Fruit fly (Drosophila melanogaster) whole organism, embryonic: ENCODE results near the gene Prm.

Source experiments
- ATbp ChIP-seq: fragments of 200-800 bp; sonication (Bioruptor generic); optimal IDR thresholded peaks from 2 replicates; lab custom pipeline; 2017; ENCODE audit warnings: missing biosample characterization, mild to moderate bottlenecking, missing genetic modification characterization, missing genetic modification reagents
- Abd-B ChIP-seq: fragments of 200-800 bp; sonication (Bioruptor generic); optimal IDR thresholded peaks from 2 replicates; lab custom pipeline; 2018; ENCODE audit warnings: missing biosample characterization, mild to moderate bottlenecking, missing genetic modification characterization, moderate library complexity
- B-H2 ChIP-seq: fragments of 200-800 bp; sonication (Bioruptor generic); optimal IDR thresholded peaks from 2 replicates; lab custom pipeline; 2018; ENCODE audit warnings: missing biosample characterization, mild to moderate bottlenecking, missing genetic modification characterization
- BtbVII ChIP-seq: fragments of 200-800 bp; sonication (Bioruptor generic); optimal IDR thresholded peaks from 3 replicates; lab custom pipeline; 2017; ENCODE audit warnings: missing biosample characterization, mild to moderate bottlenecking, missing genetic modification characterization
- CG10274 ChIP-seq: fragments of 200-800 bp; sonication (Bioruptor generic); optimal IDR thresholded peaks from 3 replicates; lab custom pipeline; 2017; ENCODE audit warnings: missing biosample characterization, mild to moderate bottlenecking, missing genetic modification characterization
- CG10431 ChIP-seq: fragments of 200-800 bp; sonication (Bioruptor generic); optimal IDR thresholded peaks from 3 replicates; lab custom pipeline; 2018; ENCODE audit warnings: missing biosample characterization, mild to moderate bottlenecking, missing genetic modification characterization
- CG11247 ChIP-seq: fragments of 200-800 bp; sonication (Bioruptor generic); IDR thresholded peaks from 2 replicates; pipeline ENCODE4 v1.3.6; 2022; ENCODE audit warnings: missing biosample characterization, missing genetic modification characterization
- CG11560 ChIP-seq: fragments of 200-800 bp; sonication (Bioruptor generic); IDR thresholded peaks from 3 replicates; pipeline ENCODE4 v1.3.6; 2022; ENCODE audit warnings: missing biosample characterization, missing genetic modification characterization
- CG12659 ChIP-seq: fragments of 200-800 bp; sonication (Bioruptor generic); optimal IDR thresholded peaks from 3 replicates; lab custom pipeline; 2017; ENCODE audit warnings: mild to moderate bottlenecking, missing biosample characterization, missing genetic modification reagents, missing genetic modification characterization
- CG12942 ChIP-seq: fragments of 200-800 bp; sonication (Bioruptor generic); optimal IDR thresholded peaks from 3 replicates; lab custom pipeline; 2016; ENCODE audit warnings: missing biosample characterization, missing genetic modification characterization
- CG13624 ChIP-seq: fragments of 200-800 bp; sonication (Bioruptor generic); optimal IDR thresholded peaks from 2 replicates; lab custom pipeline; 2016; ENCODE audit warnings: missing biosample characterization, missing genetic modification characterization
- CG15479 ChIP-seq: fragments of 200-800 bp; sonication (Bioruptor generic); optimal IDR thresholded peaks from 3 replicates; lab custom pipeline; 2019; ENCODE audit warnings: missing biosample characterization, mild to moderate bottlenecking, missing genetic modification characterization, moderate library complexity
- CG15601 ChIP-seq: fragments of 200-800 bp; sonication (Bioruptor generic); optimal IDR thresholded peaks from 3 replicates; lab custom pipeline; 2019; ENCODE audit warnings: missing biosample characterization, mild to moderate bottlenecking, missing genetic modification characterization, moderate library complexity
- CG1792 ChIP-seq: fragments of 200-800 bp; sonication (Bioruptor generic); optimal IDR thresholded peaks from 2 replicates; lab custom pipeline; 2016; ENCODE audit warnings: missing biosample characterization, missing genetic modification characterization
- CG18599 ChIP-seq: fragments of 200-800 bp; sonication (Bioruptor generic); optimal IDR thresholded peaks from 3 replicates; lab custom pipeline; 2017; ENCODE audit warnings: missing biosample characterization, missing genetic modification characterization, mild to moderate bottlenecking, moderate library complexity, missing genetic modification reagents
- CG33557 ChIP-seq: fragments of 200-800 bp; sonication (Bioruptor generic); optimal IDR thresholded peaks from 2 replicates; lab custom pipeline; 2019; ENCODE audit warnings: missing biosample characterization, mild to moderate bottlenecking, missing genetic modification characterization, moderate library complexity
- CG4360 ChIP-seq: fragments of 200-800 bp; sonication (Bioruptor generic); IDR thresholded peaks from 2 replicates; pipeline ENCODE4 v1.3.6; 2022; ENCODE audit warnings: missing biosample characterization, missing genetic modification characterization
- CG4707 ChIP-seq: fragments of 200-800 bp; sonication (Bioruptor generic); optimal IDR thresholded peaks from 2 replicates; lab custom pipeline; 2018; ENCODE audit warnings: missing biosample characterization, mild to moderate bottlenecking, missing genetic modification characterization, moderate library complexity
- CG6175 ChIP-seq: fragments of 200-800 bp; sonication (Bioruptor generic); IDR thresholded peaks from 3 replicates; pipeline ENCODE4 v1.3.6; 2022; ENCODE audit warnings: missing biosample characterization, missing genetic modification characterization
- CG7556 ChIP-seq: fragments of 200-800 bp; sonication (Bioruptor generic); optimal IDR thresholded peaks from 2 replicates; lab custom pipeline; 2017; ENCODE audit warnings: missing biosample characterization, mild to moderate bottlenecking, missing genetic modification characterization
- CG8089 ChIP-seq: fragments of 200-800 bp; sonication (Bioruptor generic); optimal IDR thresholded peaks from 3 replicates; lab custom pipeline; 2016; ENCODE audit warnings: missing biosample characterization, missing genetic modification characterization
- CG9797 ChIP-seq: fragments of 200-800 bp; sonication (Bioruptor generic); optimal IDR thresholded peaks from 3 replicates; lab custom pipeline; 2018; ENCODE audit warnings: missing biosample characterization, mild to moderate bottlenecking, missing genetic modification characterization
- CG9932 ChIP-seq: fragments of 200-800 bp; sonication (Bioruptor generic); IDR thresholded peaks from 2 replicates; pipeline ENCODE4 v1.3.6; 2022; ENCODE audit warnings: missing biosample characterization, missing genetic modification characterization
- Camta ChIP-seq: fragments of 200-800 bp; sonication (Bioruptor generic); optimal IDR thresholded peaks from 2 replicates; lab custom pipeline; 2016; ENCODE audit warnings: missing biosample characterization, missing genetic modification characterization
- Deaf1 ChIP-seq: fragments of 200-800 bp; optimal IDR thresholded peaks from 3 replicates; lab custom pipeline; 2019; ENCODE audit warnings: missing biosample characterization, mild to moderate bottlenecking, missing genetic modification characterization, moderate library complexity
- GATAe ChIP-seq: fragments of 200-800 bp; sonication (Bioruptor generic); conservative IDR thresholded peaks from 2 replicates; pipeline ENCODE4 v1.3.6; 2022; ENCODE audit warnings: missing biosample characterization, missing genetic modification characterization
- HLH3B ChIP-seq: fragments of 200-800 bp; sonication (Bioruptor generic); IDR thresholded peaks from 2 replicates; pipeline ENCODE4 v1.3.6; 2022; ENCODE audit warnings: missing biosample characterization, missing genetic modification characterization
- Hey ChIP-seq: fragments of 200-800 bp; sonication (Bioruptor generic); optimal IDR thresholded peaks from 3 replicates; lab custom pipeline; 2018; ENCODE audit warnings: missing biosample characterization, mild to moderate bottlenecking, missing genetic modification characterization
- Nf-YA ChIP-seq: fragments of 200-800 bp; sonication (Bioruptor generic); IDR thresholded peaks from 2 replicates; pipeline ENCODE4 v1.3.6; 2022; ENCODE audit warnings: missing biosample characterization, missing genetic modification characterization
- Ptx1 ChIP-seq: fragments of 200-800 bp; sonication (Bioruptor generic); IDR thresholded peaks from 2 replicates; pipeline ENCODE4 v1.3.6; 2022; ENCODE audit warnings: missing biosample characterization, missing genetic modification characterization
- Scr ChIP-seq: fragments of 200-800 bp; sonication (Bioruptor generic); IDR thresholded peaks from 2 replicates; pipeline ENCODE4 v1.3.6; 2022; ENCODE audit warnings: missing biosample characterization, missing genetic modification characterization; ENCODE audit not compliant: partially characterized antibody
- ara ChIP-seq: fragments of 200-800 bp; sonication (Bioruptor generic); IDR thresholded peaks from 2 replicates; pipeline ENCODE4 v1.3.6; 2022; ENCODE audit warnings: missing biosample characterization, missing genetic modification characterization
- cas ChIP-seq: fragments of 200-800 bp; sonication (Bioruptor generic); IDR thresholded peaks from 2 replicates; pipeline ENCODE4 v1.3.6; 2022; ENCODE audit warnings: missing biosample characterization, missing genetic modification characterization
- croc ChIP-seq: fragments of 200-800 bp; sonication (Bioruptor generic); conservative IDR thresholded peaks from 3 replicates; pipeline ENCODE4 v1.3.6; 2022; ENCODE audit warnings: missing biosample characterization, missing genetic modification characterization
- cwo ChIP-seq: fragments of 200-800 bp; sonication (Bioruptor generic); optimal IDR thresholded peaks from 3 replicates; lab custom pipeline; 2017; ENCODE audit warnings: missing biosample characterization, missing genetic modification characterization, mild to moderate bottlenecking, moderate library complexity, missing genetic modification reagents
- disco-r ChIP-seq: fragments of 200-800 bp; sonication (Bioruptor generic); optimal IDR thresholded peaks from 2 replicates; lab custom pipeline; 2016; ENCODE audit warnings: missing biosample characterization, missing genetic modification characterization
- exex ChIP-seq: fragments of 200-800 bp; sonication (Bioruptor generic); optimal IDR thresholded peaks from 4 replicates; lab custom pipeline; 2018; ENCODE audit warnings: missing biosample characterization, mild to moderate bottlenecking, missing genetic modification characterization, moderate library complexity
- lov ChIP-seq, 2 experiments: fragments of 200-800 bp in 1 of 2; fragments of >200 bp in 1 of 2; sonication (Bioruptor generic) in 1 of 2; IDR thresholded peaks in 1 of 2; optimal IDR thresholded peaks in 1 of 2; 2 replicates in 1 of 2; 3 replicates in 1 of 2; pipeline versions ENCODE4 v1.3.6 to Lab custom; 2017 to 2022; ENCODE audit warnings: missing biosample characterization in 1 of 2, missing genetic modification characterization in 1 of 2
- mam ChIP-seq: fragments of 200-800 bp; sonication (Bioruptor generic); optimal IDR thresholded peaks from 3 replicates; lab custom pipeline; 2016; ENCODE audit warnings: missing biosample characterization, missing genetic modification characterization
- nom ChIP-seq: fragments of 200-800 bp; sonication (Bioruptor generic); optimal IDR thresholded peaks from 2 replicates; lab custom pipeline; 2017; ENCODE audit warnings: missing biosample characterization, missing genetic modification characterization, mild to moderate bottlenecking, moderate library complexity, missing genetic modification reagents
- pan ChIP-seq, 4 experiments: fragments of >200 bp in 3 of 4; fragments of 200-800 bp in 1 of 4; sonication (Bioruptor generic) in 1 of 4; optimal IDR thresholded peaks in 3 of 4; IDR thresholded peaks in 1 of 4; 2 replicates each; pipeline versions ENCODE4 v1.3.6 to Lab custom; 2017 to 2022; ENCODE audit warnings: missing biosample characterization in 2 of 4, missing genetic modification characterization in 2 of 4, mixed read lengths in 1 of 4
- pzg ChIP-seq: fragments of 200-800 bp; sonication (Bioruptor generic); optimal IDR thresholded peaks from 3 replicates; lab custom pipeline; 2018; ENCODE audit warnings: missing biosample characterization, mild to moderate bottlenecking, missing genetic modification characterization, moderate library complexity
- ranshi ChIP-seq: fragments of 200-800 bp; sonication (Bioruptor generic); IDR thresholded peaks from 2 replicates; pipeline ENCODE4 v1.3.6; 2022; ENCODE audit warnings: missing biosample characterization, missing genetic modification characterization
- row ChIP-seq: fragments of 200-800 bp; sonication (Bioruptor generic); IDR thresholded peaks from 3 replicates; pipeline ENCODE4 v1.3.6; 2022; ENCODE audit warnings: missing biosample characterization, missing genetic modification characterization
- run ChIP-seq: fragments of 200-800 bp; sonication (Bioruptor generic); optimal IDR thresholded peaks from 3 replicates; lab custom pipeline; 2018; ENCODE audit warnings: missing biosample characterization, mild to moderate bottlenecking, missing genetic modification characterization
- sr ChIP-seq: fragments of 200-800 bp; sonication (Bioruptor generic); IDR thresholded peaks from 3 replicates; pipeline ENCODE4 v1.3.6; 2022; ENCODE audit warnings: missing biosample characterization, missing genetic modification characterization
- stc ChIP-seq: fragments of 200-800 bp; sonication (Bioruptor generic); IDR thresholded peaks from 2 replicates; pipeline ENCODE4 v1.3.6; 2022; ENCODE audit warnings: missing biosample characterization, missing genetic modification characterization
- tup ChIP-seq: fragments of 200-800 bp; sonication (Bioruptor generic); optimal IDR thresholded peaks from 2 replicates; lab custom pipeline; 2016; ENCODE audit warnings: missing biosample characterization, mild to moderate bottlenecking, missing genetic modification characterization, moderate library complexity
- wdn ChIP-seq: fragments of 200-800 bp; sonication (Bioruptor generic); IDR thresholded peaks from 2 replicates; pipeline ENCODE4 v1.3.6; 2022; ENCODE audit warnings: missing biosample characterization, missing genetic modification characterization

Gene Prm

DNA sequence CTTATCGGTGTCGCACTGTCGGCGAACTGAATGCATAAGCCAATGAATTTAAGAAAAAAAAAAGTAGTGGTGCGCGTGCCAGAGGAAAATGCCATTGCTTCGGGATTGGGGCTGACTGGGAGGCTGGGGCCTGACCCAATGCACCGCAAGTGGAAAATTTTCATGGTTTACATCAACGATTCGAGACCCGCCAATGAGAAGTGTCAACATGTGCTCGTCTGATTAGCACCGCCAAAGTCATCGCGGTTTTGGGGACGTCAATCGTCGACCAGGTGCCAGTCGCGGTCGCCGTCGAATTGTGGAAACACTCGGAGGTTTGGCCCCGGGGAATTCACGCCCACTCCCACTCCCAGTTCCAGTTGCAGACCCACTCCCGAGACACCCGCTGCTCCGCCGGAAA lies 61.3 kb downstream of the Prm start (continued):
- TF ChIP-seq disco-r (GFP tag; lab: Kevin White, UChicago): no peak
- TF ChIP-seq CG15479 (GFP tag; lab: Kevin White, UChicago): no peak
- TF ChIP-seq mam (GFP tag; lab: Kevin White, UChicago): no peak
- no peak for TF ChIP-seq croc
- TF ChIP-seq CG15601: peak; percentile 43
- TF ChIP-seq ATbp (GFP tag; lab: Kevin White, UChicago): peak; percentile 80
- TF ChIP-seq CG8089 (GFP tag; lab: Kevin White, UChicago): no peak
- no peak for TF ChIP-seq CG1792
- peak; percentile 20; the same call in 1 of the 2 replicates for TF ChIP-seq stc (GFP tag; lab: Robert Waterston, UW)
- TF ChIP-seq BtbVII (GFP tag; lab: Kevin White, UChicago): no peak
- no peak for TF ChIP-seq GATAe (GFP tag; lab: Robert Waterston, UW)
- no peak for TF ChIP-seq nom
- TF ChIP-seq CG4707: no peak
- TF ChIP-seq HLH3B (GFP tag; lab: Robert Waterston, UW): peak; percentile 49; the same call in 1 of the 2 replicates
- TF ChIP-seq run (tag; lab: Kevin White, UChicago): no peak
- TF ChIP-seq row: no peak
- TF ChIP-seq CG4360: no peak
- no peak for TF ChIP-seq Camta (GFP tag; lab: Kevin White, UChicago)
- no peak for TF ChIP-seq Scr (GFP tag; lab: Robert Waterston, UW)
- no peak for TF ChIP-seq CG33557
- no peak for TF ChIP-seq CG13624 (GFP tag; lab: Kevin White, UChicago)
- no peak for TF ChIP-seq cas
- 0 out of 3 replicates have a peak, but pooled peaks have one; percentile 8 for TF ChIP-seq sr (GFP tag; lab: Robert Waterston, UW)
- TF ChIP-seq CG10274 (GFP tag; lab: Kevin White, UChicago): no peak
- no peak for TF ChIP-seq CG9797 (GFP tag; lab: Kevin White, UChicago)
- TF ChIP-seq Nf-YA (GFP tag; lab: Robert Waterston, UW): no peak
- no peak for TF ChIP-seq lov (optimal IDR thresholded peaks at IDR 0.05; lab: Kevin White, UChicago)
- TF ChIP-seq lov (GFP tag; IDR thresholded peaks at IDR 0.05; lab: Robert Waterston, UW): peak; percentile 42; the same call in 1 of the 3 replicates
- no peak for TF ChIP-seq exex
- no peak for TF ChIP-seq CG10431 (GFP tag; lab: Kevin White, UChicago)
- no peak for TF ChIP-seq Abd-B (GFP tag; lab: Kevin White, UChicago)
- no peak; the same call in 1 of the 2 replicates for TF ChIP-seq ranshi (GFP tag; lab: Robert Waterston, UW)
- no peak for TF ChIP-seq pan (optimal IDR thresholded peaks at IDR 0.05; lab: Kevin White, UChicago)
- no peak for TF ChIP-seq pan (GFP tag; optimal IDR thresholded peaks at IDR 0.05 in 1 of 2, IDR thresholded peaks at IDR 0.05 in 1 of 2)
- no peak for TF ChIP-seq B-H2 (GFP tag; lab: Kevin White, UChicago)
- no peak for TF ChIP-seq CG11247
- TF ChIP-seq CG9932 (GFP tag; lab: Robert Waterston, UW): peak; percentile 43; the same call in 1 of the 2 replicates
- no peak for TF ChIP-seq Ptx1 (GFP tag; lab: Robert Waterston, UW)
- peak; percentile 50 for TF ChIP-seq cwo (GFP tag; lab: Kevin White, UChicago)
- no peak for TF ChIP-seq wdn (GFP tag; lab: Robert Waterston, UW)
- TF ChIP-seq CG11560: no peak
- TF ChIP-seq ara (GFP tag; lab: Robert Waterston, UW): no peak
- 0 out of 3 replicates have a peak, but pooled peaks have one; percentile 54 for TF ChIP-seq CG6175 (GFP tag; lab: Robert Waterston, UW)
- TF ChIP-seq Deaf1 (tag; lab: Kevin White, UChicago): no peak
- TF ChIP-seq CG12942 (GFP tag; lab: Kevin White, UChicago): no peak
- no peak for TF ChIP-seq tup (GFP tag; lab: Kevin White, UChicago)
- peak; percentile 33 for TF ChIP-seq Hey
- TF ChIP-seq CG12659 (GFP tag; lab: Kevin White, UChicago): peak; percentile 12
- no peak for TF ChIP-seq CG7556 (GFP tag; lab: Kevin White, UChicago)
- TF ChIP-seq pzg (GFP tag; lab: Kevin White, UChicago): no peak
- peak; percentile 60 for TF ChIP-seq CG18599 (GFP tag; lab: Kevin White, UChicago)
